Worm (Caenorhabditis elegans) whole organism, L3 larva: ENCODE results near the gene K01A6.5.

Source experiments
- R02D3.7 ChIP-seq: fragments of 150-350 bp; optimal IDR thresholded peaks from 2 replicates; lab custom pipeline; 2014; ENCODE audit warnings: missing biosample characterization, missing genetic modification characterization
- ZK546.5 ChIP-seq: sonication (generic microtip); optimal IDR thresholded peaks from 2 replicates; lab custom pipeline; 2017; ENCODE audit warnings: missing biosample characterization, missing genetic modification characterization
- aly-2 ChIP-seq: fragments of 150-350 bp; optimal IDR thresholded peaks from 2 replicates; lab custom pipeline; 2014; ENCODE audit warnings: missing biosample characterization, missing genetic modification characterization
- ceh-28 ChIP-seq: fragments of 150-350 bp; optimal IDR thresholded peaks from 2 replicates; lab custom pipeline; 2014; ENCODE audit warnings: missing biosample characterization, missing genetic modification reagents, missing genetic modification characterization
- ceh-82 ChIP-seq: fragments of 150-350 bp; optimal IDR thresholded peaks from 2 replicates; lab custom pipeline; 2014; ENCODE audit warnings: missing biosample characterization, missing genetic modification characterization
- ceh-9 ChIP-seq: sonication (generic microtip); optimal IDR thresholded peaks from 2 replicates; lab custom pipeline; 2018; ENCODE audit warnings: missing biosample characterization, missing genetic modification characterization
- daf-12 ChIP-seq: fragments of 150-350 bp; optimal IDR thresholded peaks from 2 replicates; lab custom pipeline; 2014; ENCODE audit warnings: missing biosample characterization, missing genetic modification reagents, missing genetic modification characterization
- egl-27 ChIP-seq: sonication (generic microtip); optimal IDR thresholded peaks from 4 replicates; lab custom pipeline; 2017; ENCODE audit warnings: missing biosample characterization, missing genetic modification reagents, missing genetic modification characterization
- egl-5 ChIP-seq: fragments of 150-350 bp; optimal IDR thresholded peaks from 2 replicates; lab custom pipeline; 2017; ENCODE audit warnings: missing biosample characterization, missing genetic modification reagents, missing genetic modification characterization, inconsistent platforms
- elt-2 ChIP-seq: sonication (generic microtip); optimal IDR thresholded peaks from 2 replicates; lab custom pipeline; 2016; ENCODE audit warnings: missing genetic modification reagents, mild to moderate bottlenecking, missing genetic modification characterization, missing compliant biosample characterization
- elt-3 ChIP-seq, 3 experiments: fragments of 150-350 bp in 1 of 3; sonication (generic microtip) in 2 of 3; optimal IDR thresholded peaks; 2 replicates in 2 of 3; 4 replicates in 1 of 3; lab custom pipeline; 2014 to 2017; ENCODE audit warnings: missing biosample characterization in 3 of 3, missing genetic modification characterization in 3 of 3
- fkh-10 ChIP-seq: sonication (generic microtip); optimal IDR thresholded peaks from 2 replicates; lab custom pipeline; 2017; ENCODE audit warnings: missing biosample characterization, missing genetic modification reagents, missing genetic modification characterization
- fkh-2 ChIP-seq: fragments of 150-350 bp; optimal IDR thresholded peaks from 2 replicates; lab custom pipeline; 2014; ENCODE audit warnings: missing biosample characterization, missing genetic modification reagents, missing genetic modification characterization
- fos-1 ChIP-seq: fragments of 150-350 bp; optimal IDR thresholded peaks from 2 replicates; lab custom pipeline; 2014; ENCODE audit warnings: missing biosample characterization, missing genetic modification characterization
- hmg-11 ChIP-seq: sonication (generic microtip); optimal IDR thresholded peaks from 2 replicates; lab custom pipeline; 2016; ENCODE audit warnings: missing genetic modification characterization, missing compliant biosample characterization
- lin-15B ChIP-seq: fragments of 150-350 bp; optimal IDR thresholded peaks from 2 replicates; lab custom pipeline; 2014; ENCODE audit warnings: missing biosample characterization, missing genetic modification characterization
- lin-39 ChIP-seq: fragments of 150-350 bp; optimal IDR thresholded peaks from 2 replicates; lab custom pipeline; 2018; ENCODE audit warnings: missing biosample characterization, missing genetic modification reagents, missing genetic modification characterization
- lsy-12 ChIP-seq: sonication (generic microtip); optimal IDR thresholded peaks from 2 replicates; lab custom pipeline; 2016; ENCODE audit warnings: mild to moderate bottlenecking, missing genetic modification characterization, missing compliant biosample characterization
- mml-1 ChIP-seq: fragments of 150-350 bp; sonication (generic microtip); optimal IDR thresholded peaks from 3 replicates; lab custom pipeline; 2014; ENCODE audit warnings: missing biosample characterization, missing genetic modification characterization
- nfya-1 ChIP-seq: sonication (generic microtip); optimal IDR thresholded peaks from 2 replicates; lab custom pipeline; 2017; ENCODE audit warnings: missing genetic modification characterization, mild to moderate bottlenecking, missing compliant biosample characterization, antibody characterized with exemption, moderate library complexity; ENCODE audit not compliant: insufficient read depth
- nhr-11 ChIP-seq: fragments of 150-350 bp; optimal IDR thresholded peaks from 2 replicates; lab custom pipeline; 2014; ENCODE audit warnings: missing biosample characterization, missing genetic modification characterization
- nhr-12 ChIP-seq: fragments of 150-350 bp; optimal IDR thresholded peaks from 2 replicates; lab custom pipeline; 2014; ENCODE audit warnings: missing biosample characterization, missing genetic modification characterization
- nhr-23 ChIP-seq: fragments of 150-350 bp; optimal IDR thresholded peaks from 2 replicates; lab custom pipeline; 2014; ENCODE audit warnings: missing biosample characterization, missing genetic modification reagents, missing genetic modification characterization
- nhr-237 ChIP-seq: fragments of 150-350 bp; optimal IDR thresholded peaks from 2 replicates; lab custom pipeline; 2014; ENCODE audit warnings: missing biosample characterization, missing genetic modification characterization
- nhr-25 ChIP-seq: sonication (generic microtip); optimal IDR thresholded peaks from 2 replicates; lab custom pipeline; 2017; ENCODE audit warnings: missing biosample characterization, missing genetic modification characterization
- nhr-43 ChIP-seq: sonication (generic microtip); optimal IDR thresholded peaks from 2 replicates; lab custom pipeline; 2016; ENCODE audit warnings: mild to moderate bottlenecking, missing genetic modification characterization, missing compliant biosample characterization; ENCODE audit not compliant: poor library complexity, severe bottlenecking
- nhr-76 ChIP-seq: fragments of 150-350 bp; sonication (generic microtip); optimal IDR thresholded peaks from 5 replicates; lab custom pipeline; 2014; ENCODE audit warnings: missing biosample characterization, missing genetic modification characterization
- nhr-77 ChIP-seq: fragments of 150-350 bp; optimal IDR thresholded peaks from 2 replicates; lab custom pipeline; 2014; ENCODE audit warnings: missing biosample characterization, missing genetic modification characterization
- pha-4 ChIP-seq: fragments of 150-350 bp; optimal IDR thresholded peaks from 2 replicates; lab custom pipeline; 2014; ENCODE audit warnings: missing biosample characterization, missing genetic modification reagents, missing genetic modification characterization
- pqm-1 ChIP-seq: fragments of 150-350 bp; optimal IDR thresholded peaks from 2 replicates; lab custom pipeline; 2017; ENCODE audit warnings: missing biosample characterization, missing genetic modification characterization, inconsistent platforms
- tbx-2 ChIP-seq: sonication (generic microtip); optimal IDR thresholded peaks from 2 replicates; lab custom pipeline; 2016; ENCODE audit warnings: mild to moderate bottlenecking, missing genetic modification characterization, missing compliant biosample characterization
- zag-1 ChIP-seq: fragments of 150-350 bp; optimal IDR thresholded peaks from 2 replicates; lab custom pipeline; 2014; ENCODE audit warnings: missing biosample characterization, missing genetic modification characterization
- ztf-11 ChIP-seq: fragments of 150-350 bp; optimal IDR thresholded peaks from 2 replicates; lab custom pipeline; 2014; ENCODE audit warnings: missing biosample characterization, missing genetic modification characterization
- ztf-4 ChIP-seq: fragments of 150-350 bp; optimal IDR thresholded peaks from 2 replicates; lab custom pipeline; 2014; ENCODE audit warnings: missing biosample characterization, missing genetic modification characterization

Gene K01A6.5

ce11 chrIV:11742406-11742805 is at the start of gene K01A6.5:
Gene K01A6.5 (plus strand): TSS chrIV:11742706.
- TF ChIP-seq nhr-43 (tag; lab: Kevin White, UChicago) (no peak), aly-2 (tag; lab: Kevin White, UChicago) (no peak), lin-15B (tag; lab: Kevin White, UChicago) (no peak), ceh-82 (tag; lab: Kevin White, UChicago) (no peak), fkh-10 (GFP tag; lab: Kevin White, UChicago) (no peak), nhr-77 (no peak), nhr-25 (tag; lab: Kevin White, UChicago) (no peak), tbx-2 (no peak), zag-1 (no peak), ceh-28 (tag; lab: Kevin White, UChicago) (no peak)

DNA sequence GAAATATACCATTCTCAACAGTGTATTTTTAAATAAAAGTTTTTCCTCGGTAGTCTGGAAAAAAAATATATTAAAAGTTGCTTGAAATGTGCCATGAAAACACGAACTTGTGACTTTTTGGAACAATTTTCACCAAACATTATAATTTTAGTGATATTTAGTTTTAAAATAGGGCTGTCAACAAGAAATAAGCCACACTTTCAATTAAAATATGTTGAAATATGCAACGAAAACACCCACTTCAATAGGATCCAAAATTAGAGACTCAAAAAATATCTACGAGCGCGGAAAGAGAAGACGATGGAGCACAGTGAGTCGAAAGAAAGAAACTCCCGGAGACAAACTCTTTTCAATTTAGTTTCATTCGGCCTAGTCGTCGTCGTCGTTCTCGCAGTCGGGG is 49.0 kb upstream of the K01A6.5 start, which contains the start of gene ZK792.12:
ZK792.12 (plus strand) TSS at position 301 of the 400 bp plus-strand sequence.
- TF ChIP-seq fkh-2 (no peak), nhr-11 (tag; lab: Kevin White, UChicago) (no peak), hmg-11 (no peak), ceh-9 (tag; lab: Kevin White, UChicago) (no peak), ztf-11 (tag; lab: Kevin White, UChicago) (no peak), pqm-1 (tag; lab: Kevin White, UChicago) (no peak), egl-5 (tag; lab: Kevin White, UChicago) (no peak)

DNA sequence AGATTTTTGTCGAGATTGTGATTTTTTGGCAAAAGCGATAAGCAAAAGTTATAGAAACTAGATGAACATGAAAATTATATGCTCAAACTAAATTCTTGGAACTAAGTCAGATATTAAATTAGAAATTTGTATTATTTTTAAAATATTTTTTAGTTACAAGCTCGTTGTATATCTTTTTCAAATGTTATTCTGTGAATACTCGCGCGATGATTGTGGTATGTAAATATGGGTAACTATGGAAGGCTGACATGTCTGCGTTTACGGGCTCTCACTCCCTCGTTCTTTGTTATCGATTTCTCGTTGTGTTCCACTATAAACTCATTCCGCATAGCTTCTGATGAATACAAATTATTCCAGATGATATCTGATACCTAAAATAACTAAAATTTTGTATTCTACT is 48.4 kb upstream of the K01A6.5 start, which contains the start of gene ZK792.7:
ZK792.7 (plus strand) TSS at position 301 of the 400 bp plus-strand sequence.
- no peak for TF ChIP-seq ceh-82 (tag; lab: Kevin White, UChicago)
- no peak for TF ChIP-seq R02D3.7 (tag; lab: Kevin White, UChicago)
- TF ChIP-seq nhr-43 (tag; lab: Kevin White, UChicago): no peak
- no peak for TF ChIP-seq pha-4 (tag; lab: Kevin White, UChicago)
- TF ChIP-seq nhr-12: no peak
- TF ChIP-seq nhr-76: no peak
- TF ChIP-seq tbx-2: no peak
- TF ChIP-seq nhr-23 (tag; lab: Kevin White, UChicago): no peak
- TF ChIP-seq ceh-9 (tag; lab: Kevin White, UChicago): no peak
- TF ChIP-seq elt-2 (tag; lab: Kevin White, UChicago): no peak
- no peak for TF ChIP-seq lsy-12 (tag; lab: Kevin White, UChicago)
- no peak for TF ChIP-seq ceh-28 (tag; lab: Kevin White, UChicago)
- TF ChIP-seq lin-39 (tag; lab: Kevin White, UChicago): no peak
- no peak for TF ChIP-seq elt-3 (tag; optimal IDR thresholded peaks at IDR 0.05; lab: Kevin White, UChicago)

ce11 chrIV:11695634-11696033 is 46.9 kb upstream of the K01A6.5 start:
- TF ChIP-seq nhr-23 (tag; lab: Kevin White, UChicago) (peak; percentile 6), nhr-237 (tag; lab: Kevin White, UChicago) (no peak)

ce11 chrIV:11697514-11697913 is 45.0 kb upstream of the K01A6.5 start:
- TF ChIP-seq nhr-23 (tag; lab: Kevin White, UChicago) (no peak), ztf-11 (tag; lab: Kevin White, UChicago) (no peak), daf-12 (tag; lab: Kevin White, UChicago) (no peak), ztf-4 (no peak), zag-1 (no peak), nhr-25 (tag; lab: Kevin White, UChicago) (no peak), mml-1 (tag; lab: Kevin White, UChicago) (no peak), nhr-77 (no peak), pha-4 (tag; lab: Kevin White, UChicago) (no peak), fkh-2 (no peak), ZK546.5 (no peak), pqm-1 (tag; lab: Kevin White, UChicago) (no peak), fos-1 (tag; lab: Kevin White, UChicago) (no peak), R02D3.7 (tag; lab: Kevin White, UChicago) (no peak), egl-27 (no peak), nhr-237 (tag; lab: Kevin White, UChicago) (no peak), lsy-12 (tag; lab: Kevin White, UChicago) (no peak), elt-3 (tag; optimal IDR thresholded peaks at IDR 0.05; lab: Kevin White, UChicago) (no peak), lin-39 (tag; lab: Kevin White, UChicago) (no peak), nfya-1 (no peak)
